Fruit fly (Drosophila melanogaster): ENCODE data around the gene mtrm.

Gene mtrm

DNA sequence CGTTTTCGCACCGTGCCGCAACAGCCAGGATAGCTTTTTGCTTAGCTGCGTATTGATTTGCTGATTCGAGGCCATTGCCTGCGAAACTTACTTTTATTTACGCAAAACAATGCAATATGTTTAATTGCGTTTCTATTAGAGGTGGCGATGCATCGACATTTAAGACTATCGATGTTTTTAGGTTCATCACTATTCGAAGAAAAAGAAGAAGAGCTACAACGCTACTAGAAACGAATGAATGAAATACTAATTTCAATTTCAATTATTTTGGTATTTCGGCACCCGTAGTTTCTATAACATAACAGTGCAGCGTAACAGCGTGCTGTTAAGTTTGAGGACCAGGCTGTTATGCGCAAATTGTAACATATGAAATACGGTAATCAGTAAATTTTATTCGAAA, 7.7 kb upstream of the mtrm start, which contains the start of the genes Tpt, mkg-p and CG13667 (continued):
- no peak for TF ChIP-seq CG11085 (GFP tag; IDR thresholded peaks at IDR 0.05)
- TF ChIP-seq Doc3 (GFP tag; IDR thresholded peaks at IDR 0.05; ENCODE audit: partially characterized antibody): peak; percentile 63; the same call in 2 of the 3 replicates
- no peak for TF ChIP-seq pan (optimal IDR thresholded peaks at IDR 0.05)
- no peak for TF ChIP-seq pan (GFP tag; optimal IDR thresholded peaks at IDR 0.05 in 1 of 2, IDR thresholded peaks at IDR 0.05 in 1 of 2)
- TF ChIP-seq vvl (GFP tag; IDR thresholded peaks at IDR 0.05): peak; percentile 64
- no peak for TF ChIP-seq CG8944 (GFP tag; optimal IDR thresholded peaks at IDR 0.05)
- TF ChIP-seq gfzf (GFP tag; optimal IDR thresholded peaks at IDR 0.05): peak; percentile 79
- no peak for TF ChIP-seq Rfx (GFP tag; IDR thresholded peaks at IDR 0.05)
- TF ChIP-seq fd96Cb (tag; optimal IDR thresholded peaks at IDR 0.05): no peak
- TF ChIP-seq crp (GFP tag; optimal IDR thresholded peaks at IDR 0.05): peak in 1 of 2 experiments; percentile 16
- TF ChIP-seq Bgb (GFP tag; IDR thresholded peaks at IDR 0.05; ENCODE audit: partially characterized antibody): peak; percentile 84
- TF ChIP-seq dmrt11E (tag; optimal IDR thresholded peaks at IDR 0.05): no peak
- TF ChIP-seq stwl (tag; optimal IDR thresholded peaks at IDR 0.05): peak; percentile 81
- TF ChIP-seq CrebB (tag; optimal IDR thresholded peaks at IDR 0.05): no peak
- TF ChIP-seq gcm2 (GFP tag; optimal IDR thresholded peaks at IDR 0.05): no peak
- no peak for TF ChIP-seq CG3065 (GFP tag; optimal IDR thresholded peaks at IDR 0.05)
- TF ChIP-seq so (GFP tag; IDR thresholded peaks at IDR 0.05): no peak
- no peak for TF ChIP-seq CG9817 (tag; optimal IDR thresholded peaks at IDR 0.05)
- no peak for TF ChIP-seq CG4854 (GFP tag; optimal IDR thresholded peaks at IDR 0.05)
- TF ChIP-seq NfI (GFP tag; optimal IDR thresholded peaks at IDR 0.05): no peak
- no peak for TF ChIP-seq z (GFP tag; IDR thresholded peaks at IDR 0.05)
- no peak for TF ChIP-seq CG18619 (GFP tag; optimal IDR thresholded peaks at IDR 0.05)
- no peak for TF ChIP-seq Dfd (GFP tag; optimal IDR thresholded peaks at IDR 0.05)
- no peak for TF ChIP-seq Hsf (GFP tag; optimal IDR thresholded peaks at IDR 0.05)
- peak; percentile 70 for TF ChIP-seq CG14710 (tag; optimal IDR thresholded peaks at IDR 0.05)
- TF ChIP-seq CG9932 (GFP tag; IDR thresholded peaks at IDR 0.05): peak; percentile 20; the same call in 1 of the 2 replicates
- TF ChIP-seq esg (GFP tag; conservative IDR thresholded peaks at IDR 0.05): no peak
- TF ChIP-seq CG1602 (GFP tag; optimal IDR thresholded peaks at IDR 0.05): no peak
- no peak for TF ChIP-seq sisA (GFP tag; IDR thresholded peaks at IDR 0.05)
- TF ChIP-seq HmgZ (tag; optimal IDR thresholded peaks at IDR 0.05): peak; percentile 54
- peak; percentile 91 for TF ChIP-seq bbx (GFP tag; IDR thresholded peaks at IDR 0.05; ENCODE audit: partially characterized antibody)
- no peak for TF ChIP-seq unpg (GFP tag; optimal IDR thresholded peaks at IDR 0.05)
- no peak for TF ChIP-seq CG3847 (GFP tag; IDR thresholded peaks at IDR 0.05)
- no peak for TF ChIP-seq Rx (GFP tag; IDR thresholded peaks at IDR 0.05)
- peak; percentile 16 for TF ChIP-seq Lhr (GFP tag; optimal IDR thresholded peaks at IDR 0.05)
- TF ChIP-seq CG8089 (GFP tag; optimal IDR thresholded peaks at IDR 0.05): no peak
- no peak for TF ChIP-seq btn (GFP tag; optimal IDR thresholded peaks at IDR 0.05)
- TF ChIP-seq Med (GFP tag): peak; percentile 76
- TF ChIP-seq Atf6 (GFP tag; IDR thresholded peaks at IDR 0.05): no peak
- no peak for TF ChIP-seq CG10147 (GFP tag; optimal IDR thresholded peaks at IDR 0.05)
- no peak for TF ChIP-seq ssp (GFP tag; IDR thresholded peaks at IDR 0.05)
- TF ChIP-seq CG4707 (GFP tag; optimal IDR thresholded peaks at IDR 0.05): no peak
- peak; percentile 71 for TF ChIP-seq hb (GFP tag; IDR thresholded peaks at IDR 0.05; ENCODE audit: partially characterized antibody)
- no peak for TF ChIP-seq CG6765 (GFP tag; optimal IDR thresholded peaks at IDR 0.05)
- no peak for TF ChIP-seq ftz-f1 (GFP tag; optimal IDR thresholded peaks at IDR 0.05)
- peak; percentile 58 for TF ChIP-seq dm (GFP tag; optimal IDR thresholded peaks at IDR 0.05)
- no peak for TF ChIP-seq Nf-YC (tag; optimal IDR thresholded peaks at IDR 0.05)
- TF ChIP-seq twi (tag; optimal IDR thresholded peaks at IDR 0.05): no peak
- TF ChIP-seq hth (optimal IDR thresholded peaks at IDR 0.05): no peak
- TF ChIP-seq CG9797 (GFP tag; optimal IDR thresholded peaks at IDR 0.05): peak; percentile 82
- TF ChIP-seq slp2 (GFP tag; optimal IDR thresholded peaks at IDR 0.05): no peak
- TF ChIP-seq CG10431 (GFP tag; optimal IDR thresholded peaks at IDR 0.05): no peak
